Fruit fly (Drosophila melanogaster): ENCODE measurements around the gene Hip1.

The Hip1 gene

dm6 chr3L:12741608-12742007, 31.8 kb downstream of the Hip1 start, which contains the start of gene CG32112:
Gene CG32112, plus strand, starts transcription at chr3L:12741718.
- TF ChIP-seq noc (tag; optimal IDR thresholded peaks at IDR 0.05), result no peak

- no peak for TF ChIP-seq noc (tag; optimal IDR thresholded peaks at IDR 0.05)
Observed at dm6 chr3L:12735707-12736106, 37.7 kb downstream of the Hip1 start.

dm6 chr3L:12734550-12735012, 38.8 kb downstream of the Hip1 start, which contains the start of the genes SmD1 and Ptp69D:
Gene SmD1, minus strand, starts transcription at chr3L:12734611.
Gene Ptp69D, plus strand, starts transcription at chr3L:12734945.
- TF ChIP-seq noc (tag; optimal IDR thresholded peaks at IDR 0.05), result no peak

dm6 chr3L:12732742-12733141, 40.6 kb downstream of the Hip1 start:
- no peak for TF ChIP-seq noc (tag; optimal IDR thresholded peaks at IDR 0.05)

dm6 chr3L:12729601-12730000, 43.8 kb downstream of the Hip1 start:
- no peak for TF ChIP-seq noc (tag; optimal IDR thresholded peaks at IDR 0.05)

- no peak for TF ChIP-seq noc (tag; optimal IDR thresholded peaks at IDR 0.05)
Observed at dm6 chr3L:12727212-12727611, 46.2 kb downstream of the Hip1 start.

- no peak for TF ChIP-seq noc (tag; optimal IDR thresholded peaks at IDR 0.05)
Observed at dm6 chr3L:12725749-12726148, 47.6 kb downstream of the Hip1 start.

dm6 chr3L:12720699-12721098, 52.7 kb downstream of the Hip1 start:
- TF ChIP-seq noc (tag; optimal IDR thresholded peaks at IDR 0.05), result no peak
